Fruit fly (Drosophila melanogaster) whole organism, prepupa: ENCODE measurements around the gene Tsp.

Source experiments
- Blimp-1 ChIP-seq: fragments of 200-800 bp; sonication (Bioruptor generic); optimal IDR thresholded peaks from 3 replicates; lab custom pipeline; 2017; ENCODE audit warnings: missing biosample characterization, missing genetic modification characterization, mild to moderate bottlenecking, moderate library complexity, missing genetic modification reagents
- CG10631 ChIP-seq: fragments of 200-800 bp; sonication (Bioruptor generic); optimal IDR thresholded peaks from 2 replicates; lab custom pipeline; 2016; ENCODE audit warnings: missing biosample characterization, missing genetic modification characterization
- CG10669 ChIP-seq: fragments of 200-800 bp; sonication (Bioruptor generic); optimal IDR thresholded peaks from 3 replicates; lab custom pipeline; 2018; ENCODE audit warnings: missing biosample characterization, mild to moderate bottlenecking, missing genetic modification characterization, moderate library complexity
- CG11294 ChIP-seq: fragments of 200-800 bp; sonication (Bioruptor generic); IDR thresholded peaks from 2 replicates; pipeline ENCODE4 v1.3.6; 2022; ENCODE audit warnings: missing biosample characterization, missing genetic modification characterization
- CG11902 ChIP-seq: fragments of 200-800 bp; sonication (Bioruptor generic); optimal IDR thresholded peaks from 3 replicates; lab custom pipeline; 2016; ENCODE audit warnings: missing biosample characterization, missing genetic modification characterization
- CG15336 ChIP-seq: fragments of 200-800 bp; sonication (Bioruptor generic); IDR thresholded peaks from 2 replicates; pipeline ENCODE4 v1.3.6; 2022; ENCODE audit warnings: missing biosample characterization, missing genetic modification characterization
- CG1621 ChIP-seq: fragments of 200-800 bp; sonication (Bioruptor generic); optimal IDR thresholded peaks from 3 replicates; lab custom pipeline; 2018; ENCODE audit warnings: missing biosample characterization, mild to moderate bottlenecking, missing genetic modification characterization
- CG16779 ChIP-seq: fragments of 200-800 bp; sonication (Bioruptor generic); optimal IDR thresholded peaks from 3 replicates; lab custom pipeline; 2017; ENCODE audit warnings: missing biosample characterization, mild to moderate bottlenecking, missing genetic modification characterization
- CG3032 ChIP-seq: fragments of 200-800 bp; optimal IDR thresholded peaks from 2 replicates; lab custom pipeline; 2019; ENCODE audit warnings: missing biosample characterization, mild to moderate bottlenecking, missing genetic modification characterization, moderate library complexity
- CG31627 ChIP-seq: fragments of 200-800 bp; sonication (Bioruptor generic); optimal IDR thresholded peaks from 3 replicates; lab custom pipeline; 2016; ENCODE audit warnings: missing biosample characterization, missing genetic modification characterization
- CG32006 ChIP-seq: fragments of 200-800 bp; sonication (Bioruptor generic); optimal IDR thresholded peaks from 3 replicates; lab custom pipeline; 2017; ENCODE audit warnings: missing biosample characterization, mild to moderate bottlenecking, missing genetic modification characterization
- CG34406 ChIP-seq: fragments of 200-800 bp; sonication (Bioruptor generic); optimal IDR thresholded peaks from 3 replicates; lab custom pipeline; 2016; ENCODE audit warnings: missing biosample characterization, missing genetic modification characterization
- CG6276 ChIP-seq: fragments of 200-800 bp; sonication (Bioruptor generic); optimal IDR thresholded peaks from 2 replicates; lab custom pipeline; 2017; ENCODE audit warnings: missing biosample characterization, mild to moderate bottlenecking, missing genetic modification characterization
- CG6792 ChIP-seq: fragments of 200-800 bp; sonication (Bioruptor generic); optimal IDR thresholded peaks from 3 replicates; lab custom pipeline; 2016; ENCODE audit warnings: missing biosample characterization, missing genetic modification characterization
- CG6808 ChIP-seq: fragments of 200-800 bp; sonication (Bioruptor generic); optimal IDR thresholded peaks from 3 replicates; lab custom pipeline; 2017; ENCODE audit warnings: missing biosample characterization, missing genetic modification characterization, mild to moderate bottlenecking, moderate library complexity, missing genetic modification reagents
- CG6854 ChIP-seq: fragments of 200-800 bp; sonication (Bioruptor generic); optimal IDR thresholded peaks from 2 replicates; lab custom pipeline; 2017; ENCODE audit warnings: missing biosample characterization, mild to moderate bottlenecking, missing genetic modification characterization
- CG8119 ChIP-seq: fragments of 200-800 bp; sonication (Bioruptor generic); IDR thresholded peaks from 3 replicates; pipeline ENCODE4 v1.3.6; 2022; ENCODE audit warnings: missing biosample characterization, missing genetic modification characterization
- CG8319 ChIP-seq: fragments of 200-800 bp; sonication (Bioruptor generic); optimal IDR thresholded peaks from 3 replicates; lab custom pipeline; 2016; ENCODE audit warnings: missing biosample characterization, missing genetic modification characterization
- CG8632 ChIP-seq: fragments of 200-800 bp; sonication (Bioruptor generic); optimal IDR thresholded peaks from 3 replicates; lab custom pipeline; 2016; ENCODE audit warnings: missing biosample characterization, missing genetic modification characterization
- CG9139 ChIP-seq: fragments of 200-800 bp; sonication (Bioruptor generic); optimal IDR thresholded peaks from 3 replicates; lab custom pipeline; 2017; ENCODE audit warnings: missing biosample characterization, mild to moderate bottlenecking, missing genetic modification characterization
- Eip75B ChIP-seq: fragments of 200-800 bp; sonication (Bioruptor generic); optimal IDR thresholded peaks from 3 replicates; lab custom pipeline; 2016; ENCODE audit warnings: missing biosample characterization, missing genetic modification characterization
- Eip78C ChIP-seq: fragments of 200-800 bp; sonication (Bioruptor generic); peaks from one replicate; lab custom pipeline; 2016; ENCODE audit warnings: missing biosample characterization, missing genetic modification characterization
- Eip93F ChIP-seq: fragments of 200-800 bp; sonication (Bioruptor generic); optimal IDR thresholded peaks from 2 replicates; lab custom pipeline; 2016; ENCODE audit warnings: missing biosample characterization, mild to moderate bottlenecking, missing genetic modification characterization
- Ets21C ChIP-seq: fragments of 200-800 bp; sonication (Bioruptor generic); optimal IDR thresholded peaks from 3 replicates; lab custom pipeline; 2016; ENCODE audit warnings: missing biosample characterization, missing genetic modification characterization
- Gug ChIP-seq: fragments of 200-800 bp; sonication (Bioruptor generic); IDR thresholded peaks from 2 replicates; pipeline ENCODE4 v1.3.6; 2022; ENCODE audit warnings: missing biosample characterization, missing genetic modification characterization
- Hr38 ChIP-seq: sonication (Bioruptor generic); optimal IDR thresholded peaks from 2 replicates; lab custom pipeline; 2016; ENCODE audit warnings: missing biosample characterization, missing genetic modification characterization
- Hr39 ChIP-seq: fragments of 200-800 bp; sonication (Bioruptor generic); optimal IDR thresholded peaks from 2 replicates; lab custom pipeline; 2016; ENCODE audit warnings: missing biosample characterization, missing genetic modification characterization
- Hr4 ChIP-seq: fragments of 200-800 bp; sonication (Bioruptor generic); optimal IDR thresholded peaks from 3 replicates; lab custom pipeline; 2016; ENCODE audit warnings: missing biosample characterization, missing genetic modification characterization
- Lpt ChIP-seq: fragments of 200-800 bp; sonication (Bioruptor generic); optimal IDR thresholded peaks from 3 replicates; lab custom pipeline; 2016; ENCODE audit warnings: missing biosample characterization, missing genetic modification characterization
- Met ChIP-seq: fragments of 200-800 bp; sonication (Bioruptor generic); optimal IDR thresholded peaks from 3 replicates; lab custom pipeline; 2016; ENCODE audit warnings: missing biosample characterization, missing genetic modification characterization
- OdsH ChIP-seq: fragments of 200-800 bp; sonication (Bioruptor generic); optimal IDR thresholded peaks from 3 replicates; lab custom pipeline; 2016; ENCODE audit warnings: missing biosample characterization, missing genetic modification characterization
- Smox ChIP-seq: fragments of 200-800 bp; sonication (Bioruptor generic); optimal IDR thresholded peaks from 3 replicates; lab custom pipeline; 2016; ENCODE audit warnings: missing biosample characterization, missing genetic modification characterization
- Sox102F ChIP-seq: fragments of 200-800 bp; sonication (Bioruptor generic); optimal IDR thresholded peaks from 2 replicates; lab custom pipeline; 2016; ENCODE audit warnings: missing biosample characterization, mild to moderate bottlenecking, missing genetic modification characterization
- Sox14 ChIP-seq: fragments of 200-800 bp; sonication (Bioruptor generic); optimal IDR thresholded peaks from 3 replicates; lab custom pipeline; 2016; ENCODE audit warnings: missing biosample characterization, missing genetic modification characterization
- Sox15 ChIP-seq: fragments of 200-800 bp; sonication (Bioruptor generic); optimal IDR thresholded peaks from 3 replicates; lab custom pipeline; 2016; ENCODE audit warnings: missing biosample characterization, missing genetic modification characterization
- cyc ChIP-seq: fragments of 200-800 bp; sonication (Bioruptor generic); optimal IDR thresholded peaks from 3 replicates; lab custom pipeline; 2016; ENCODE audit warnings: missing biosample characterization, missing genetic modification characterization
- dac ChIP-seq: fragments of 200-800 bp; sonication (Bioruptor generic); optimal IDR thresholded peaks from 2 replicates; lab custom pipeline; 2017; ENCODE audit warnings: missing biosample characterization, mild to moderate bottlenecking, missing genetic modification characterization
- dsx ChIP-seq: fragments of 200-800 bp; optimal IDR thresholded peaks from 3 replicates; lab custom pipeline; 2019; ENCODE audit warnings: missing biosample characterization, mild to moderate bottlenecking, missing genetic modification characterization, moderate library complexity; ENCODE audit not compliant: poor library complexity, severe bottlenecking
- esn ChIP-seq: fragments of 200-800 bp; sonication (Bioruptor generic); optimal IDR thresholded peaks from 2 replicates; lab custom pipeline; 2016; ENCODE audit warnings: missing biosample characterization, mild to moderate bottlenecking, missing genetic modification characterization, moderate library complexity
- fd59A ChIP-seq: fragments of 200-800 bp; sonication (Bioruptor generic); optimal IDR thresholded peaks from 2 replicates; lab custom pipeline; 2017; ENCODE audit warnings: missing biosample characterization, mild to moderate bottlenecking, missing genetic modification characterization, missing genetic modification reagents
- fkh ChIP-seq: fragments of 200-800 bp; sonication (Bioruptor generic); optimal IDR thresholded peaks from 3 replicates; lab custom pipeline; 2017; ENCODE audit warnings: missing biosample characterization, mild to moderate bottlenecking, missing genetic modification characterization, moderate library complexity
- lz ChIP-seq: fragments of 200-800 bp; sonication (Bioruptor generic); optimal IDR thresholded peaks from 3 replicates; lab custom pipeline; 2016; ENCODE audit warnings: missing biosample characterization, missing genetic modification characterization
- net ChIP-seq: fragments of 200-800 bp; sonication (Bioruptor generic); optimal IDR thresholded peaks from 3 replicates; lab custom pipeline; 2016; ENCODE audit warnings: missing biosample characterization, missing genetic modification characterization
- pdm3 ChIP-seq: fragments of 200-800 bp; sonication (Bioruptor generic); optimal IDR thresholded peaks from 3 replicates; lab custom pipeline; 2016; ENCODE audit warnings: missing biosample characterization, missing genetic modification characterization
- ss ChIP-seq, 2 experiments: fragments of 200-800 bp; sonication (Bioruptor generic); optimal IDR thresholded peaks; 2 replicates in 1 of 2; 3 replicates in 1 of 2; lab custom pipeline; 2017 to 2018; ENCODE audit warnings: mild to moderate bottlenecking in 2 of 2, missing biosample characterization in 2 of 2, missing genetic modification characterization in 2 of 2, moderate library complexity in 1 of 2
- topi ChIP-seq: fragments of 200-800 bp; sonication (Bioruptor generic); optimal IDR thresholded peaks from 3 replicates; lab custom pipeline; 2016; ENCODE audit warnings: missing biosample characterization, missing genetic modification characterization

Tsp gene

dm6 chr2L:6701409-6702199 is 7.3 kb downstream of the Tsp start (continued):
- TF ChIP-seq topi (peak; percentile 24), CG31627 (GFP tag; lab: Kevin White, UChicago) (no peak), ss (GFP tag; optimal IDR thresholded peaks at IDR 0.05; lab: Kevin White, UChicago) (peak; percentile 13 to 18), CG11902 (GFP tag; lab: Kevin White, UChicago) (peak; percentile 22), cyc (GFP tag; lab: Kevin White, UChicago) (no peak), OdsH (GFP tag; lab: Kevin White, UChicago) (peak; percentile 29), Hr4 (GFP tag; lab: Kevin White, UChicago) (no peak), Sox14 (peak; percentile 5), net (GFP tag; lab: Kevin White, UChicago) (peak; percentile 13), CG8632 (GFP tag; lab: Kevin White, UChicago) (peak; percentile 6), Eip93F (GFP tag; lab: Kevin White, UChicago) (no peak), CG34406 (GFP tag; lab: Kevin White, UChicago) (peak; percentile 5), Hr38 (GFP tag; lab: Kevin White, UChicago) (no peak), CG6808 (GFP tag; lab: Kevin White, UChicago) (peak; percentile 21), CG15336 (no peak), CG6276 (GFP tag; lab: Kevin White, UChicago) (no peak), Gug (GFP tag; lab: Robert Waterston, UW) (no peak), CG8319 (GFP tag; lab: Kevin White, UChicago) (no peak), fkh (no peak), Sox15 (GFP tag; lab: Kevin White, UChicago) (peak; percentile 21), Sox102F (no peak), esn (peak; percentile 38), CG9139 (GFP tag; lab: Kevin White, UChicago) (no peak), CG11294 (no peak), dsx (peak; percentile 20), Eip75B (GFP tag; lab: Kevin White, UChicago) (peak; percentile 45), Met (peak; percentile 40), fd59A (GFP tag; lab: Kevin White, UChicago) (no peak), CG10631 (peak; percentile 1)

dm6 chr2L:6700742-6701141 is 8.1 kb downstream of the Tsp start:
- TF ChIP-seq CG10631 = peak; percentile 2
- TF ChIP-seq Eip78C = peak; percentile 36
- TF ChIP-seq CG8632 (GFP tag; lab: Kevin White, UChicago) = peak; percentile 11
- TF ChIP-seq Sox14 = no peak
- no peak for TF ChIP-seq CG1621 (tag; lab: Kevin White, UChicago)
- TF ChIP-seq fkh = peak; percentile 90

dm6 chr2L:6698387-6698786 is 10.5 kb downstream of the Tsp start:
- peak; percentile 75 for TF ChIP-seq CG31627 (GFP tag; lab: Kevin White, UChicago)
- TF ChIP-seq CG10669 = peak; percentile 58
- no peak for TF ChIP-seq Hr38 (GFP tag; lab: Kevin White, UChicago)
- TF ChIP-seq CG9139 (GFP tag; lab: Kevin White, UChicago) = no peak
- TF ChIP-seq lz (GFP tag; lab: Kevin White, UChicago) = peak; percentile 74
- peak; percentile 73 for TF ChIP-seq Smox
- peak; percentile 81 for TF ChIP-seq CG8119 (GFP tag; lab: Robert Waterston, UW)
- peak; percentile 69 for TF ChIP-seq Ets21C (GFP tag; lab: Kevin White, UChicago)
- TF ChIP-seq Hr4 (GFP tag; lab: Kevin White, UChicago) = peak; percentile 85
- TF ChIP-seq pdm3 (GFP tag; lab: Kevin White, UChicago) = peak; percentile 77
- TF ChIP-seq CG6792 (GFP tag; lab: Kevin White, UChicago) = peak; percentile 51
- TF ChIP-seq Blimp-1 (GFP tag; lab: Kevin White, UChicago) = peak; percentile 26
- peak; percentile 72 for TF ChIP-seq topi
- peak; percentile 49 for TF ChIP-seq CG3032 (tag; lab: Kevin White, UChicago)
- TF ChIP-seq Hr39 = peak; percentile 77
- TF ChIP-seq Sox102F = peak; percentile 63
- peak; percentile 34 for TF ChIP-seq dac (GFP tag; lab: Kevin White, UChicago)
- TF ChIP-seq esn = peak; percentile 79
- TF ChIP-seq CG6854 (GFP tag; lab: Kevin White, UChicago) = peak; percentile 44
- TF ChIP-seq CG6808 (GFP tag; lab: Kevin White, UChicago) = peak; percentile 16
- peak; percentile 68 for TF ChIP-seq Lpt (GFP tag; lab: Kevin White, UChicago)
- TF ChIP-seq CG32006 (GFP tag; lab: Kevin White, UChicago) = peak; percentile 71
- peak; percentile 62 for TF ChIP-seq CG11294
- TF ChIP-seq cyc (GFP tag; lab: Kevin White, UChicago) = peak; percentile 74
- TF ChIP-seq CG11902 (GFP tag; lab: Kevin White, UChicago) = peak; percentile 56
- peak; percentile 77 for TF ChIP-seq CG6276 (GFP tag; lab: Kevin White, UChicago)
- peak; percentile 75 for TF ChIP-seq Gug (GFP tag; lab: Robert Waterston, UW)
- TF ChIP-seq CG16779 = no peak
